Worm (Caenorhabditis elegans): ENCODE results near the gene W04D12.1.
A peak's percentile ranks its signal among the peaks of the same experiment; 100 is the strongest.

W04D12.1 gene

DNA sequence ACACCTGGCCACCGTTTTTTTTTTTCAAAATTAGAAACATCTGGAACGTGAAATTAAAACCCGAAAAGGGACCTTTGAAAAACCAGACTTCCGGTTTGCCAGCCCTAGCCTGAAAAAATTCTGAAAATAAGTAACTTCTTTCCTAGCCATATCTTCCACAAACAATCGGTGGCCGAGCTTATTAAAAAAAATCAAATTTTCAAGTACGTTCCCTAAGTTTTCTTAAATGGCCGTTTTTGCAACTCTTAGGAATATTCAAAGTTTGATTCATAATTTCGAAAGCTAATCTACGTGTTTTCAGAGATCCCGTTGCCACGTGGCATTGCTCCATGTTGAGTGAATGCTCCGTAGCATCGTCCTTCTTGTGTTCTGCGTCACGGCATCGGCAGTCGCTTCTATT is 13.1 kb upstream of the W04D12.1 start, which contains the start of gene R12B2.8:
R12B2.8 (plus strand) TSS at position 301 of the 400 bp plus-strand sequence.
- TF ChIP-seq him-1 (tag; optimal IDR thresholded peaks at IDR 0.05) (no peak), dao-5 (tag; optimal IDR thresholded peaks at IDR 0.05) (no peak), W03F9.2 (tag; optimal IDR thresholded peaks at IDR 0.05) (no peak)

- TF ChIP-seq him-1 (tag; optimal IDR thresholded peaks at IDR 0.05) (no peak), dao-5 (tag; optimal IDR thresholded peaks at IDR 0.05) (no peak), W03F9.2 (tag; optimal IDR thresholded peaks at IDR 0.05) (no peak)
These were observed 12.2 kb upstream of the W04D12.1 start for ce11 chrIII:5824450-5824972.

- TF ChIP-seq him-1 (tag; optimal IDR thresholded peaks at IDR 0.05): peak; percentile 39
- no peak for TF ChIP-seq dao-5 (tag; optimal IDR thresholded peaks at IDR 0.05)
These were observed 9.8 kb upstream of the W04D12.1 start for ce11 chrIII:5826895-5827437.

- TF ChIP-seq dao-5 (tag; optimal IDR thresholded peaks at IDR 0.05): no peak
- TF ChIP-seq W03F9.2 (tag; optimal IDR thresholded peaks at IDR 0.05): no peak
These were observed 8.7 kb upstream of the W04D12.1 start for ce11 chrIII:5828065-5828464.

- TF ChIP-seq him-1 (tag; optimal IDR thresholded peaks at IDR 0.05): no peak
- no peak for TF ChIP-seq W03F9.2 (tag; optimal IDR thresholded peaks at IDR 0.05)
- no peak for TF ChIP-seq dao-5 (tag; optimal IDR thresholded peaks at IDR 0.05)
These were observed 4.3 kb upstream of the W04D12.1 start for ce11 chrIII:5832442-5832841.

ce11 chrIII:5833376-5833775 is 3.4 kb upstream of the W04D12.1 start, which contains the start of the genes R12B2.13 and mdt-15:
Gene R12B2.13 (minus strand): TSS chrIII:5833476.
Gene mdt-15 (minus strand): TSS chrIII:5833751.
- no peak for TF ChIP-seq W03F9.2 (tag; optimal IDR thresholded peaks at IDR 0.05)
- no peak for TF ChIP-seq dao-5 (tag; optimal IDR thresholded peaks at IDR 0.05)

- TF ChIP-seq W03F9.2 (tag; optimal IDR thresholded peaks at IDR 0.05) (no peak), him-1 (tag; optimal IDR thresholded peaks at IDR 0.05) (no peak), dao-5 (tag; optimal IDR thresholded peaks at IDR 0.05) (no peak)
These were observed 2.7 kb upstream of the W04D12.1 start, which contains the start of gene R12B2.6 for ce11 chrIII:5834053-5834452. Gene R12B2.6 (minus strand): TSS chrIII:5834153.

DNA sequence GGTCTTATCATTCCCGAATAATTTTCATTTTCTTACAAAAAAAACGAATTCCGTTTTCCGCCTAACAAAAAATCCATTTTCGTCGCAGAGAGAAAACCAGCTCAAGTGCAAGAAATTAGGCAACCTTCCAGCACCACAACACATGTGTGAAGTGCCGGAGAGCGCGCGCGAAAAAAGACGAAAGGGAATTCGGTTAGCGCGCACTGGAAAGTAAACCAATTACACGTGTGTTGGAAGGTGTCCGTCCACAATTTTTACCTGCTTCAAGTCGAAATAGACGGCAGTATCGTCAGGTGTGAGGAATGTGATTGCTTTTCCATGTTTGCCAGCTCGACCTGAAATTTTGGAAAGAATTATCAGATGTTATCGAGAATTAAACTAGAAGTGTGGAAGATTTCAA is 2.1 kb upstream of the W04D12.1 start:
- TF ChIP-seq W03F9.2 (tag; optimal IDR thresholded peaks at IDR 0.05) (no peak), dao-5 (tag; optimal IDR thresholded peaks at IDR 0.05) (no peak), him-1 (tag; optimal IDR thresholded peaks at IDR 0.05) (no peak)

ce11 chrIII:5835163-5835871 is 1.4 kb upstream of the W04D12.1 start:
- no peak for TF ChIP-seq dao-5 (tag; optimal IDR thresholded peaks at IDR 0.05)
- TF ChIP-seq W03F9.2 (tag; optimal IDR thresholded peaks at IDR 0.05): no peak
- no peak for TF ChIP-seq him-1 (tag; optimal IDR thresholded peaks at IDR 0.05)

ce11 chrIII:5836261-5836660 is 465 bp upstream of the W04D12.1 start:
- TF ChIP-seq him-1 (tag; optimal IDR thresholded peaks at IDR 0.05): no peak
- no peak for TF ChIP-seq W03F9.2 (tag; optimal IDR thresholded peaks at IDR 0.05)
- TF ChIP-seq dao-5 (tag; optimal IDR thresholded peaks at IDR 0.05): no peak

DNA sequence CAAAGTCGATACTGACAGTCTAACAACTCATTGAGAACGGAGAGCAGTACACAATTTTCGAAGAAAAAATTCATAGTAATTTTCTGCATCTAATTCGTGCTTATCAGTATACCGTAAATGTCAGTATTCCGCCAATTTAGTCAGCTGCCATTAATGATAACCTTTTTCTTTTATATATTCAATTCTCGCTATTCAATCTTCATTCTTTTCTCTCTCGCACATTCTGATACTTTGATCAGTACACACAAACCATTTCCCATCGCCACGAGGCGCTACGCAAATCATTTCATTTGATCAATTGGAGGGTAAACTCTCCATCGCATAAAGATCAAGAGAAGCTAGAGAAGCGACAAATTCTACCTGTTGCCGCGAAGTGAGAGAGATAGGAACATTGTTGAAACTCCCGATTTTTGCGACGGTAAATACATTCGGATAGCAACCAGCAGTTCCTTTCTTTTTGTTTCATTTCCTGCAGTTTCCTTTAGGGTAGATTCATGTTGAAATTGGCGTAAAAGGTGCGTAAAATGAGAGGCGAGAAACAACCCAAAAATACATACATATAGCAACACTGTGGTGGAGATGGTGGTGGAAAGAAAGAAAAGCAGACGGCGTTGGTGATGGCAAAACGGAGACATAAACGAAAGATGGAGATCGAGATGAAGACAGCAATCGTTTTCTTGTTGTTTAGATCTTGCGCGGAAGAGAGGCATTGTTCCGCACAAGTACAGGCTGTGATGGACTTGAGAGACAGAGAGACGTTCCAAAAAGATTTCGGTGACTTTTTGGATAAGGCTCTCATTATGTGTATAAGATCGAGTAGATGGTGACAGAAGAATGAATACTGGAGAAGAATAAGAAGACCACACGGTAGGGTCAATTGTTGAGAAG is 1.7 kb downstream of the W04D12.1 start:
- no peak for TF ChIP-seq dao-5 (tag; optimal IDR thresholded peaks at IDR 0.05)
- no peak for TF ChIP-seq W03F9.2 (tag; optimal IDR thresholded peaks at IDR 0.05)
- no peak for TF ChIP-seq him-1 (tag; optimal IDR thresholded peaks at IDR 0.05)

- TF ChIP-seq W03F9.2 (tag; optimal IDR thresholded peaks at IDR 0.05) (no peak), him-1 (tag; optimal IDR thresholded peaks at IDR 0.05) (no peak), dao-5 (tag; optimal IDR thresholded peaks at IDR 0.05) (no peak)
These were observed 2.4 kb downstream of the W04D12.1 start for ce11 chrIII:5839147-5839546.

DNA sequence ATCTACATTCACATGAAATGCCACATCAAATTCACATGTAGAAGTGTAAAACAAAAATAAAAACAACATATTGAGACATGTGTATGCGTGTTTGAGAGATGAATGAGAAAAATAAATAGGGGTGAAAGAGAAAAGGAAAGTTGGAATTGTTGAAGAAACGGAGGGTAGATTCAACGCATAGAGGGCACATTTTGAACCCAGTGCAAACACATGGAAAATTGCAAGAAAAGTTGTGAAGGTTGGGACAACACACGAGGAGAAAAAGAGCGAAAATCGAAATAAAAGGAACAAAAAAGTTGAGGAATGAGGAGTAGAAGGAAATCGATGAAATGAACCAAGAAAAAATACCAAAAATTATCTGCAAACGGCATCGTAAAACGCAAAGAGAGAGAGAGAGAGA is 2.9 kb downstream of the W04D12.1 start:
- TF ChIP-seq dao-5 (tag; optimal IDR thresholded peaks at IDR 0.05): no peak
- TF ChIP-seq him-1 (tag; optimal IDR thresholded peaks at IDR 0.05): no peak
- no peak for TF ChIP-seq W03F9.2 (tag; optimal IDR thresholded peaks at IDR 0.05)

DNA sequence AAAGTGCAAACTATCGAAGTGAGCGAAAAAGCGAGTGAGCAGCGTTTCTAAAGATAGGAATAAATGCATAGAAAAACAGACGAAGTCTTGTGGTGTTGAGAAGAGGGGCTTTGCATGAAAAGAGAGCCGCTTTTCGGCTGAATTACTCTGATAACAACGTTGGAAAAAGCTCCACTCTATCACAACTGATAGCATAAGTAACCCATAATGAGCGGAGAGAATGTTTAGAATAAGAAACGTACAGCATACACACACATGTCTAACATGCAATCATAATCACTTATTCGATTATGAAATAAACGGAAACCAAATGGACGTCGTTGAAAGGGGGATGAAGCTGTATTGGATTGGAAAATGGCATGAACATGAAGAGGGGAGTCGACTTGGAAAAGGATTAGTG is 3.6 kb downstream of the W04D12.1 start:
- no peak for TF ChIP-seq dao-5 (tag; optimal IDR thresholded peaks at IDR 0.05)

Data from whole organism, L4/young adult.